Worm (Caenorhabditis elegans) whole organism, mixed stage, embryonic: ENCODE measurements around the gene F53B3.3.

Source experiments
- bed-3 ChIP-seq: fragments of 200-800 bp; sonication (Bioruptor generic); optimal IDR thresholded peaks from 3 replicates; lab custom pipeline; 2018; ENCODE audit warnings: mild to moderate bottlenecking, missing genetic modification characterization, moderate library complexity, missing compliant biosample characterization
- ces-1 ChIP-seq: fragments of 150-350 bp; optimal IDR thresholded peaks from 2 replicates; lab custom pipeline; 2014; ENCODE audit warnings: missing biosample characterization, missing genetic modification reagents, missing genetic modification characterization
- elt-1 ChIP-seq: sonication (generic microtip); optimal IDR thresholded peaks from 2 replicates; lab custom pipeline; 2017; ENCODE audit warnings: missing genetic modification characterization, mild to moderate bottlenecking, missing compliant biosample characterization, antibody characterized with exemption, moderate library complexity, borderline replicate concordance; ENCODE audit not compliant: insufficient read depth
- lin-13 ChIP-seq: fragments of 150-350 bp; optimal IDR thresholded peaks from 2 replicates; lab custom pipeline; 2014; ENCODE audit warnings: missing biosample characterization, missing genetic modification characterization
- lsy-2 ChIP-seq: fragments of 150-350 bp; optimal IDR thresholded peaks from 2 replicates; lab custom pipeline; 2014; ENCODE audit warnings: missing biosample characterization, missing genetic modification characterization
- mep-1 ChIP-seq: fragments of 150-350 bp; optimal IDR thresholded peaks from 2 replicates; lab custom pipeline; 2017; ENCODE audit warnings: missing biosample characterization, missing genetic modification reagents, missing genetic modification characterization, inconsistent platforms
- nhr-76 ChIP-seq: sonication (generic microtip); optimal IDR thresholded peaks from 2 replicates; lab custom pipeline; 2017; ENCODE audit warnings: missing biosample characterization, missing genetic modification characterization
- pha-4 ChIP-seq: fragments of 150-350 bp; optimal IDR thresholded peaks from 2 replicates; lab custom pipeline; 2018; ENCODE audit warnings: missing biosample characterization, missing genetic modification reagents, missing genetic modification characterization
- snpc-4 ChIP-seq: fragments of 150-350 bp; optimal IDR thresholded peaks from 2 replicates; lab custom pipeline; 2014; ENCODE audit warnings: missing biosample characterization, missing genetic modification characterization
- tbx-8 ChIP-seq: fragments of 200-800 bp; sonication (Bioruptor generic); optimal IDR thresholded peaks from 2 replicates; lab custom pipeline; 2018; ENCODE audit warnings: mild to moderate bottlenecking, missing genetic modification characterization, moderate library complexity, missing compliant biosample characterization
- unc-62 ChIP-seq: fragments of 150-350 bp; optimal IDR thresholded peaks from 2 replicates; lab custom pipeline; 2014; ENCODE audit warnings: missing biosample characterization, missing genetic modification reagents, missing genetic modification characterization
- zip-8 ChIP-seq: fragments of 150-350 bp; optimal IDR thresholded peaks from 2 replicates; lab custom pipeline; 2014; ENCODE audit warnings: missing biosample characterization, missing genetic modification characterization
- ztf-11 ChIP-seq: fragments of 150-350 bp; optimal IDR thresholded peaks from 2 replicates; lab custom pipeline; 2014; ENCODE audit warnings: missing biosample characterization, missing genetic modification characterization

ce11 chrX:2837477-2837876 lies 33.5 kb downstream of the F53B3.3 start:
- TF ChIP-seq nhr-76 (tag; lab: Kevin White, UChicago) (no peak), pha-4 (tag; lab: Kevin White, UChicago) (no peak), bed-3 (GFP tag; lab: Kevin White, UChicago) (no peak), snpc-4 (no peak), ztf-11 (tag; lab: Kevin White, UChicago) (no peak), lin-13 (tag; lab: Kevin White, UChicago) (no peak), tbx-8 (GFP tag; lab: Kevin White, UChicago) (no peak), elt-1 (tag; lab: Kevin White, UChicago) (no peak), lsy-2 (tag; lab: Kevin White, UChicago) (no peak), ces-1 (no peak), zip-8 (tag; lab: Kevin White, UChicago) (no peak), mep-1 (tag; lab: Kevin White, UChicago) (no peak), unc-62 (GFP tag; lab: Kevin White, UChicago) (no peak)
